Fruit fly (Drosophila melanogaster) S2 (cell line): ENCODE data around the gene CG3308.

Experiments
- CG8478 ChIP-seq: fragments of >200 bp; optimal IDR thresholded peaks from 2 replicates; lab custom pipeline; 2018
- CTCF ChIP-seq, 2 experiments: fragments of >200 bp; optimal IDR thresholded peaks; 2 replicates each; lab custom pipeline; 2018

DNA sequence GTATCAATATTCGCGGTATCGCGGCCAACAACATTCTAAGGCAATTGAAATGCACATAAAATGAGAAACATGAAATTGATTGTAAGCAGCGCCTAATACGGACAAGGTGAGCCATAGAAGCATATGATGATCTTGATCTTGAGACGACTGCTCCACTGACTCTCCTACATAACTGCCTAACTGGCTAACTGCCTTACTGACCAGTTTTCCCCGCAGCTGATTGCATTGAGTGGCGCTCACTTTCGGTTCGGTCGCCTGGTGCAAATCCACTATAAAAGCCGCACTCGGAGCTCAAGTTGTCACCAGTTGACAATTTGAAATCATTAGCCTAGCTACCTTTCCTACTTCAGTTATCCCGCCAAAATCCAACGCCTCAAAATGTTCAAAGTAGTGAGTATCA is 9.3 kb upstream of the CG3308 start, which contains the start of gene CG17298:
- TF ChIP-seq CG8478 (lab: Kevin White, UChicago): no peak
- TF ChIP-seq CTCF (optimal IDR thresholded peaks at IDR 0.05; lab: Kevin White, UChicago): no peak
